Fruit fly (Drosophila melanogaster) whole organism, embryonic: ENCODE data around the gene CG3679.

Source experiments
- CG10366 ChIP-seq: fragments of 200-800 bp; sonication (Bioruptor generic); IDR thresholded peaks from 2 replicates; pipeline ENCODE4 v1.3.6; 2022; ENCODE audit warnings: missing biosample characterization, missing genetic modification characterization
- CG10979 ChIP-seq: fragments of 200-800 bp; sonication (Bioruptor generic); optimal IDR thresholded peaks from 2 replicates; lab custom pipeline; 2018; ENCODE audit warnings: missing biosample characterization, mild to moderate bottlenecking, missing genetic modification characterization, moderate library complexity
- CG15073 ChIP-seq: fragments of 200-800 bp; sonication (Bioruptor generic); optimal IDR thresholded peaks from 2 replicates; lab custom pipeline; 2016; ENCODE audit warnings: missing biosample characterization, missing genetic modification characterization
- CG17186 ChIP-seq: fragments of 200-800 bp; sonication (Bioruptor generic); optimal IDR thresholded peaks from 3 replicates; lab custom pipeline; 2017; ENCODE audit warnings: missing biosample characterization, missing genetic modification reagents, missing genetic modification characterization
- CG17802 ChIP-seq: fragments of 200-800 bp; sonication (Bioruptor generic); optimal IDR thresholded peaks from 2 replicates; lab custom pipeline; 2018; ENCODE audit warnings: missing biosample characterization, mild to moderate bottlenecking, missing genetic modification characterization, moderate library complexity
- CG7556 ChIP-seq: fragments of 200-800 bp; sonication (Bioruptor generic); optimal IDR thresholded peaks from 2 replicates; lab custom pipeline; 2017; ENCODE audit warnings: missing biosample characterization, mild to moderate bottlenecking, missing genetic modification characterization
- CG7839 ChIP-seq: fragments of 200-800 bp; sonication (Bioruptor generic); optimal IDR thresholded peaks from 3 replicates; lab custom pipeline; 2018; ENCODE audit warnings: missing biosample characterization, mild to moderate bottlenecking, missing genetic modification characterization, moderate library complexity
- CG7928 ChIP-seq: fragments of 200-800 bp; sonication (Bioruptor generic); optimal IDR thresholded peaks from 2 replicates; lab custom pipeline; 2017; ENCODE audit warnings: missing biosample characterization, mild to moderate bottlenecking, missing genetic modification characterization
- CG7963 ChIP-seq: fragments of 200-800 bp; sonication (Bioruptor generic); IDR thresholded peaks from 3 replicates; pipeline ENCODE4 v1.3.6; 2022; ENCODE audit warnings: missing biosample characterization, missing genetic modification characterization; ENCODE audit not compliant: partially characterized antibody
- CG7987 ChIP-seq: fragments of 200-800 bp; sonication (Bioruptor generic); optimal IDR thresholded peaks from 2 replicates; lab custom pipeline; 2018; ENCODE audit warnings: missing biosample characterization, mild to moderate bottlenecking, missing genetic modification characterization, moderate library complexity
- CG8281 ChIP-seq: fragments of 200-800 bp; sonication (Bioruptor generic); optimal IDR thresholded peaks from 2 replicates; lab custom pipeline; 2018; ENCODE audit warnings: missing biosample characterization, mild to moderate bottlenecking, missing genetic modification characterization, moderate library complexity
- CG8924 ChIP-seq: fragments of 200-800 bp; optimal IDR thresholded peaks from 3 replicates; lab custom pipeline; 2019; ENCODE audit warnings: missing biosample characterization, mild to moderate bottlenecking, missing genetic modification characterization, moderate library complexity
- CG8944 ChIP-seq: fragments of 200-800 bp; sonication (Bioruptor generic); optimal IDR thresholded peaks from 3 replicates; lab custom pipeline; 2016; ENCODE audit warnings: missing biosample characterization, missing genetic modification characterization
- CG9727 ChIP-seq: fragments of 200-800 bp; sonication (Bioruptor generic); optimal IDR thresholded peaks from 3 replicates; lab custom pipeline; 2017; ENCODE audit warnings: missing biosample characterization, mild to moderate bottlenecking, missing genetic modification characterization
- Dll ChIP-seq: fragments of 200-800 bp; sonication (Bioruptor generic); IDR thresholded peaks from 4 replicates; pipeline ENCODE4 v1.3.6; 2022; ENCODE audit warnings: missing biosample characterization, missing genetic modification characterization; ENCODE audit not compliant: partially characterized antibody
- Dref ChIP-seq: fragments of 200-800 bp; sonication (Bioruptor generic); IDR thresholded peaks from 2 replicates; pipeline ENCODE4 v1.3.6; 2022; ENCODE audit warnings: missing biosample characterization, missing genetic modification characterization
- E2f2 ChIP-seq: fragments of 200-800 bp; sonication (Bioruptor generic); IDR thresholded peaks from 2 replicates; pipeline ENCODE4 v1.3.6; 2022; ENCODE audit warnings: missing biosample characterization, missing genetic modification characterization
- ERR ChIP-seq: fragments of 200-800 bp; sonication (Bioruptor generic); optimal IDR thresholded peaks from 2 replicates; lab custom pipeline; 2016; ENCODE audit warnings: missing biosample characterization, missing genetic modification characterization
- Fer3 ChIP-seq: fragments of 200-800 bp; sonication (Bioruptor generic); optimal IDR thresholded peaks from 2 replicates; lab custom pipeline; 2018; ENCODE audit warnings: missing biosample characterization, mild to moderate bottlenecking, missing genetic modification characterization, moderate library complexity
- Gsc ChIP-seq: fragments of 200-800 bp; sonication (Bioruptor generic); IDR thresholded peaks from 2 replicates; pipeline ENCODE4 v1.3.6; 2022; ENCODE audit warnings: missing biosample characterization, missing genetic modification characterization
- HLH3B ChIP-seq: fragments of 200-800 bp; sonication (Bioruptor generic); IDR thresholded peaks from 2 replicates; pipeline ENCODE4 v1.3.6; 2022; ENCODE audit warnings: missing biosample characterization, missing genetic modification characterization
- MESR4 ChIP-seq: fragments of 200-800 bp; sonication (Bioruptor generic); optimal IDR thresholded peaks from 2 replicates; lab custom pipeline; 2018; ENCODE audit warnings: missing biosample characterization, mild to moderate bottlenecking, missing genetic modification characterization, moderate library complexity
- NfI ChIP-seq: fragments of 200-800 bp; sonication (Bioruptor generic); optimal IDR thresholded peaks from 3 replicates; lab custom pipeline; 2018; ENCODE audit warnings: missing biosample characterization, mild to moderate bottlenecking, missing genetic modification characterization, moderate library complexity
- Rfx ChIP-seq: fragments of 200-800 bp; sonication (Bioruptor generic); IDR thresholded peaks from 2 replicates; pipeline ENCODE4 v1.3.6; 2022; ENCODE audit warnings: missing biosample characterization, missing genetic modification characterization
- Sry-δ ChIP-seq: fragments of 200-800 bp; sonication (Bioruptor generic); optimal IDR thresholded peaks from 2 replicates; lab custom pipeline; 2016; ENCODE audit warnings: missing biosample characterization, missing genetic modification characterization
- YL-1 ChIP-seq: fragments of 200-800 bp; sonication (Bioruptor generic); optimal IDR thresholded peaks from 3 replicates; lab custom pipeline; 2017; ENCODE audit warnings: missing biosample characterization, mild to moderate bottlenecking, missing genetic modification characterization
- ab ChIP-seq: fragments of 200-800 bp; sonication (Bioruptor generic); optimal IDR thresholded peaks from 2 replicates; lab custom pipeline; 2016; ENCODE audit warnings: missing biosample characterization, missing genetic modification characterization
- ap ChIP-seq: fragments of 200-800 bp; sonication (Bioruptor generic); IDR thresholded peaks from 2 replicates; pipeline ENCODE4 v1.3.6; 2022; ENCODE audit warnings: missing biosample characterization, missing genetic modification characterization
- ase ChIP-seq: fragments of 200-800 bp; sonication (Bioruptor generic); IDR thresholded peaks from 3 replicates; pipeline ENCODE4 v1.3.6; 2022; ENCODE audit warnings: missing biosample characterization, missing genetic modification characterization
- az2 ChIP-seq: fragments of 200-800 bp; sonication (Bioruptor generic); optimal IDR thresholded peaks from 3 replicates; lab custom pipeline; 2016; ENCODE audit warnings: missing biosample characterization, missing genetic modification characterization
- chm ChIP-seq: fragments of 200-800 bp; sonication (Bioruptor generic); IDR thresholded peaks from 2 replicates; pipeline ENCODE4 v1.3.6; 2022; ENCODE audit warnings: missing biosample characterization, missing genetic modification characterization
- crc ChIP-seq: fragments of 200-800 bp; sonication (Bioruptor generic); optimal IDR thresholded peaks from 2 replicates; lab custom pipeline; 2016; ENCODE audit warnings: missing biosample characterization, missing genetic modification characterization
- esg ChIP-seq: fragments of 200-800 bp; sonication (Bioruptor generic); conservative IDR thresholded peaks from 2 replicates; pipeline ENCODE4 v1.3.6; 2022; ENCODE audit warnings: missing biosample characterization, missing genetic modification characterization
- ftz-f1 ChIP-seq: fragments of 200-800 bp; sonication (Bioruptor generic); optimal IDR thresholded peaks from 2 replicates; lab custom pipeline; 2016; ENCODE audit warnings: missing biosample characterization, missing genetic modification characterization
- gro ChIP-seq: fragments of 200-800 bp; sonication (Bioruptor generic); optimal IDR thresholded peaks from 2 replicates; lab custom pipeline; 2016; ENCODE audit warnings: missing biosample characterization, missing genetic modification characterization
- hbn ChIP-seq: fragments of 200-800 bp; sonication (Bioruptor generic); IDR thresholded peaks from 2 replicates; pipeline ENCODE4 v1.3.6; 2022; ENCODE audit warnings: missing biosample characterization, missing genetic modification characterization; ENCODE audit not compliant: partially characterized antibody
- oc ChIP-seq: fragments of 200-800 bp; sonication (Bioruptor generic); optimal IDR thresholded peaks from 2 replicates; lab custom pipeline; 2018; ENCODE audit warnings: missing biosample characterization, mild to moderate bottlenecking, missing genetic modification characterization, moderate library complexity
- pfk ChIP-seq: fragments of 200-800 bp; sonication (Bioruptor generic); optimal IDR thresholded peaks from 2 replicates; lab custom pipeline; 2018; ENCODE audit warnings: missing biosample characterization, mild to moderate bottlenecking, missing genetic modification characterization, moderate library complexity
- pho ChIP-seq: fragments of 200-800 bp; sonication (Bioruptor generic); optimal IDR thresholded peaks from 2 replicates; lab custom pipeline; 2016; ENCODE audit warnings: missing biosample characterization, missing genetic modification characterization
- phol ChIP-seq: fragments of 200-800 bp; sonication (Bioruptor generic); optimal IDR thresholded peaks from 3 replicates; lab custom pipeline; 2018; ENCODE audit warnings: missing biosample characterization, mild to moderate bottlenecking, missing genetic modification characterization, moderate library complexity
- psq ChIP-seq: fragments of 200-800 bp; sonication (Bioruptor generic); optimal IDR thresholded peaks from 2 replicates; lab custom pipeline; 2017; ENCODE audit warnings: missing biosample characterization, missing genetic modification characterization
- pum ChIP-seq: fragments of 200-800 bp; sonication (Bioruptor generic); optimal IDR thresholded peaks from 2 replicates; lab custom pipeline; 2016; ENCODE audit warnings: missing biosample characterization, missing genetic modification characterization
- sens-2 ChIP-seq: fragments of 200-800 bp; sonication (Bioruptor generic); IDR thresholded peaks from 2 replicates; pipeline ENCODE4 v1.3.6; 2022; ENCODE audit warnings: missing biosample characterization, missing genetic modification characterization
- sim ChIP-seq: fragments of 200-800 bp; sonication (Bioruptor generic); IDR thresholded peaks from 2 replicates; pipeline ENCODE4 v1.3.6; 2022; ENCODE audit warnings: missing biosample characterization, missing genetic modification characterization
- slbo ChIP-seq: fragments of 200-800 bp; sonication (Bioruptor generic); IDR thresholded peaks from 2 replicates; pipeline ENCODE4 v1.3.6; 2022; ENCODE audit warnings: missing biosample characterization, missing genetic modification characterization
- stwl ChIP-seq: fragments of 200-800 bp; sonication (Bioruptor generic); optimal IDR thresholded peaks from 3 replicates; lab custom pipeline; 2018; ENCODE audit warnings: missing biosample characterization, mild to moderate bottlenecking, missing genetic modification characterization, moderate library complexity
- tio ChIP-seq: fragments of 200-800 bp; sonication (Bioruptor generic); optimal IDR thresholded peaks from 2 replicates; lab custom pipeline; 2017; ENCODE audit warnings: missing biosample characterization, missing genetic modification characterization, inconsistent platforms
- tx ChIP-seq: fragments of 200-800 bp; sonication (Bioruptor generic); optimal IDR thresholded peaks from 2 replicates; lab custom pipeline; 2016; ENCODE audit warnings: missing biosample characterization, missing genetic modification characterization
- unc-4 ChIP-seq: fragments of 200-800 bp; sonication (Bioruptor generic); IDR thresholded peaks from 2 replicates; pipeline ENCODE4 v1.3.6; 2022; ENCODE audit warnings: missing biosample characterization, missing genetic modification characterization; ENCODE audit not compliant: partially characterized antibody

The CG3679 gene

DNA sequence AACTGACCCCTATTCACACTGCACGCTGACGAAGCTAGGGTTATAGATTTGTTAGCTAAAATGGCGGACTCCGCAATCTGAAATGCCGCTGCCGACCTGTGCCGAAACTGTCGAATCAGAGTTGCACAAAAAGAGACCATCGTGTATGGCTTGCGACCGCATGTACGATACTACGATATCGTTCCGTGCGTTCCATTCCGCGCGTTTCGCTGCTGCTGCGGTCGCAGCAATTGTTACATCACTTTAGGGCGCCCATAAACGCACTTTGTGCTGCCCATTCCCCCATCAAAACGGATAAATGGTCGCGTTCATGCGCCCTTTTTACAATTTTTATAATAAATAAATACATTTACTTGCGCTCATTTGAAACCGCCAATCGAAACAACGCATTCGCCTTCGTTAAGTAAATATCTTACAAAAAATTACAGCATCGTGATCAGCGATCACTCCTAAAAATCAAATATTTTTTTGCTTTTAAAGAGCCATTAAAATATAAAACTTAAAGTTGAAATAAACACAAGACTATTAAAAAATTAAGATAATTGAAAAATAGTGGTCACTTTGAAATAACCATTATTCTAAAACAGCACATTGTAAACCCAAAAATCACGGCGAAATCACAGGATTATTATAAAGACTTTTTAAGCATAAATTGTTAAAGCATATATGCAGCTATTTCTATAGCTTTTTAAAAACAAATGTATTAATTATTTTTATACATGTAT lies 16.7 kb downstream of the CG3679 start, which contains the start of gene Cyp1 (continued):
- TF ChIP-seq CG7963 (GFP tag; lab: Robert Waterston, UW) (peak; percentile 72; the same call in 2 of the 3 replicates), gro (GFP tag; lab: Kevin White, UChicago) (no peak), CG8944 (GFP tag; lab: Kevin White, UChicago) (no peak), ase (GFP tag; lab: Robert Waterston, UW) (peak; percentile 37; the same call in 1 of the 3 replicates), ERR (GFP tag; lab: Kevin White, UChicago) (no peak), Dref (GFP tag; lab: Robert Waterston, UW) (peak; percentile 83), CG17802 (tag; lab: Kevin White, UChicago) (peak; percentile 27), CG10366 (GFP tag; lab: Robert Waterston, UW) (peak; percentile 37), sim (peak; percentile 44; the same call in 1 of the 2 replicates), E2f2 (GFP tag; lab: Robert Waterston, UW) (peak; percentile 64), CG8924 (tag; lab: Kevin White, UChicago) (peak; percentile 10), az2 (GFP tag; lab: Kevin White, UChicago) (no peak), CG7556 (no peak), NfI (peak; percentile 34), YL-1 (GFP tag; lab: Kevin White, UChicago) (peak; percentile 35), phol (peak; percentile 92), stwl (tag; lab: Kevin White, UChicago) (peak; percentile 41), Gsc (GFP tag; lab: Robert Waterston, UW) (no peak), Rfx (GFP tag; lab: Robert Waterston, UW) (peak; percentile 74), MESR4 (GFP tag; lab: Kevin White, UChicago) (peak; percentile 82), CG10979 (tag; lab: Kevin White, UChicago) (no peak), CG7987 (GFP tag; lab: Kevin White, UChicago) (peak; percentile 20), chm (peak; percentile 81), pum (no peak), oc (tag; lab: Kevin White, UChicago) (no peak), tx (GFP tag; lab: Kevin White, UChicago) (no peak), slbo (GFP tag; lab: Robert Waterston, UW) (peak; percentile 72; the same call in 1 of the 2 replicates), CG15073 (GFP tag; lab: Kevin White, UChicago) (no peak), HLH3B (GFP tag; lab: Robert Waterston, UW) (peak; percentile 19; the same call in 1 of the 2 replicates), ftz-f1 (GFP tag; lab: Kevin White, UChicago) (peak; percentile 1), pfk (GFP tag; lab: Kevin White, UChicago) (peak; percentile 98), Sry-δ (GFP tag; lab: Kevin White, UChicago) (peak; percentile 80), sens-2 (GFP tag; lab: Robert Waterston, UW) (0 out of 2 replicates have a peak, but pooled peaks have one; percentile 19), ab (no peak), psq (GFP tag; lab: Kevin White, UChicago) (no peak), Fer3 (no peak), CG7928 (GFP tag; lab: Kevin White, UChicago) (no peak), CG9727 (GFP tag; lab: Kevin White, UChicago) (peak; percentile 47), hbn (GFP tag; lab: Robert Waterston, UW) (peak; percentile 66), esg (GFP tag; lab: Robert Waterston, UW) (no peak; the same call in 1 of the 2 replicates), CG8281 (tag; lab: Kevin White, UChicago) (no peak), CG17186 (GFP tag; lab: Kevin White, UChicago) (peak; percentile 90), ap (GFP tag; lab: Robert Waterston, UW) (peak; percentile 32; the same call in 1 of the 2 replicates), Dll (GFP tag; lab: Robert Waterston, UW) (peak; percentile 65; the same call in 3 of the 4 replicates), pho (no peak), tio (no peak), unc-4 (GFP tag; lab: Robert Waterston, UW) (peak; percentile 68), CG7839 (tag; lab: Kevin White, UChicago) (no peak), crc (GFP tag; lab: Kevin White, UChicago) (no peak)
